Worm (Caenorhabditis elegans) whole organism, L4 larva: ENCODE data around the gene F56C3.9.

Experiments
- F10B5.3 ChIP-seq: sonication (generic microtip); optimal IDR thresholded peaks from 2 replicates; lab custom pipeline; 2016; ENCODE audit warnings: mild to moderate bottlenecking, missing genetic modification characterization, missing compliant biosample characterization
- F37D6.2 ChIP-seq: sonication (generic microtip); optimal IDR thresholded peaks from 2 replicates; lab custom pipeline; 2016; ENCODE audit warnings: mild to moderate bottlenecking, missing genetic modification characterization, missing compliant biosample characterization
- F44E2.7 ChIP-seq: fragments of 200-800 bp; sonication (Bioruptor generic); IDR thresholded peaks from 2 replicates; pipeline ENCODE4 v2.1.2; 2022; ENCODE audit warnings: missing genetic modification characterization, missing compliant biosample characterization
- T26A8.4 ChIP-seq: fragments of 200-800 bp; sonication (Bioruptor generic); IDR thresholded peaks from 2 replicates; pipeline ENCODE4 v1.3.6; 2022; ENCODE audit warnings: missing genetic modification characterization, missing compliant biosample characterization
- Y105C5A.15 ChIP-seq: fragments of 200-800 bp; sonication (Bioruptor generic); IDR thresholded peaks from 2 replicates; pipeline ENCODE4 v1.3.6; 2022; ENCODE audit warnings: missing genetic modification characterization, missing compliant biosample characterization
- Y5F2A.4 ChIP-seq: fragments of 200-800 bp; sonication (Bioruptor generic); optimal IDR thresholded peaks from 2 replicates; lab custom pipeline; 2018; ENCODE audit warnings: mild to moderate bottlenecking, missing genetic modification characterization, missing compliant biosample characterization
- Y75B8A.6 ChIP-seq: fragments of 200-800 bp; sonication (Bioruptor generic); IDR thresholded peaks from 2 replicates; pipeline ENCODE4 v1.3.6; 2022; ENCODE audit warnings: missing genetic modification reagents, missing genetic modification characterization, missing compliant biosample characterization
- ZK337.2 ChIP-seq: fragments of 200-800 bp; sonication (Bioruptor generic); IDR thresholded peaks from 2 replicates; pipeline ENCODE4 v1.3.6; 2022; ENCODE audit warnings: missing genetic modification reagents, missing genetic modification characterization, missing compliant biosample characterization
- ZK546.5 ChIP-seq, 2 experiments: sonication (generic microtip); optimal IDR thresholded peaks; 2 replicates each; lab custom pipeline; 2017; ENCODE audit warnings: missing biosample characterization in 2 of 2, missing genetic modification characterization in 2 of 2
- aha-1 ChIP-seq: fragments of 150-350 bp; peaks from one replicate; lab custom pipeline; 2014; ENCODE audit warnings: missing biosample characterization, missing genetic modification characterization
- ceh-82 ChIP-seq: sonication (generic microtip); optimal IDR thresholded peaks from 2 replicates; lab custom pipeline; 2017; ENCODE audit warnings: missing biosample characterization, missing genetic modification characterization
- daf-16 ChIP-seq, 3 experiments: sonication (generic microtip); optimal IDR thresholded peaks; 2 replicates each; lab custom pipeline; 2016 to 2017; ENCODE audit warnings: missing genetic modification characterization in 3 of 3, missing genetic modification reagents in 3 of 3, mild to moderate bottlenecking in 2 of 3, missing compliant biosample characterization in 2 of 3, missing biosample characterization in 1 of 3, moderate library complexity in 1 of 3
- daf-19 ChIP-seq: fragments of 200-800 bp; sonication (Bioruptor generic); conservative IDR thresholded peaks from 2 replicates; pipeline ENCODE4 v1.3.6; 2022; ENCODE audit warnings: missing genetic modification characterization, missing compliant biosample characterization
- daf-8 ChIP-seq: fragments of 200-800 bp; sonication (Bioruptor generic); IDR thresholded peaks from 2 replicates; pipeline ENCODE4 v1.3.6; 2022; ENCODE audit warnings: missing genetic modification characterization, missing compliant biosample characterization
- dmd-8 ChIP-seq: fragments of 200-800 bp; sonication (Bioruptor generic); IDR thresholded peaks from 2 replicates; pipeline ENCODE4 v1.3.6; 2022; ENCODE audit warnings: missing genetic modification characterization, missing compliant biosample characterization
- egl-27 ChIP-seq: sonication (generic microtip); optimal IDR thresholded peaks from 3 replicates; lab custom pipeline; 2017; ENCODE audit warnings: missing biosample characterization, missing genetic modification reagents, missing genetic modification characterization
- egl-43 ChIP-seq: fragments of 200-800 bp; sonication (Bioruptor generic); IDR thresholded peaks from 2 replicates; pipeline ENCODE4 v1.3.6; 2022; ENCODE audit warnings: missing genetic modification reagents, missing genetic modification characterization, missing compliant biosample characterization
- fos-1 ChIP-seq: fragments of 150-350 bp; optimal IDR thresholded peaks from 2 replicates; lab custom pipeline; 2014; ENCODE audit warnings: missing biosample characterization, missing genetic modification characterization
- hlh-11 ChIP-seq: fragments of 200-800 bp; sonication (Bioruptor generic); optimal IDR thresholded peaks from 2 replicates; lab custom pipeline; 2018; ENCODE audit warnings: mild to moderate bottlenecking, missing genetic modification characterization, missing compliant biosample characterization
- hlh-30 ChIP-seq: sonication (generic microtip); optimal IDR thresholded peaks from 2 replicates; lab custom pipeline; 2017; ENCODE audit warnings: antibody characterized with exemption, mild to moderate bottlenecking, missing genetic modification characterization, missing compliant biosample characterization; ENCODE audit not compliant: insufficient read depth
- hmg-1.1 ChIP-seq: fragments of 200-800 bp; sonication (Bioruptor generic); IDR thresholded peaks from 2 replicates; pipeline ENCODE4 v1.3.6; 2022; ENCODE audit warnings: missing genetic modification reagents, missing genetic modification characterization, missing compliant biosample characterization
- lim-7 ChIP-seq: fragments of 200-800 bp; sonication (Bioruptor generic); IDR thresholded peaks from 2 replicates; pipeline ENCODE4 v1.3.6; 2022; ENCODE audit warnings: missing genetic modification characterization, missing compliant biosample characterization
- lir-3 ChIP-seq: sonication (generic microtip); optimal IDR thresholded peaks from 2 replicates; lab custom pipeline; 2016; ENCODE audit warnings: mild to moderate bottlenecking, missing genetic modification characterization, missing compliant biosample characterization
- madf-5 ChIP-seq, 2 experiments: fragments of 200-800 bp; sonication (Bioruptor generic); IDR thresholded peaks; 2 replicates each; pipeline ENCODE4 v1.3.6; 2022; ENCODE audit warnings: missing compliant biosample characterization in 2 of 2, missing genetic modification characterization in 2 of 2
- madf-9 ChIP-seq: fragments of 200-800 bp; sonication (Bioruptor generic); conservative IDR thresholded peaks from 2 replicates; pipeline ENCODE4 v1.3.6; 2022; ENCODE audit warnings: missing genetic modification reagents, missing genetic modification characterization, missing compliant biosample characterization
- mdl-1 ChIP-seq, 2 experiments: fragments of 150-350 bp in 1 of 2; sonication (generic microtip) in 1 of 2; optimal IDR thresholded peaks; 2 replicates each; lab custom pipeline; 2014 to 2017; ENCODE audit warnings: missing biosample characterization in 2 of 2, missing genetic modification characterization in 2 of 2
- mep-1 ChIP-seq: fragments of 150-350 bp; sonication (generic microtip); optimal IDR thresholded peaks from 3 replicates; lab custom pipeline; 2014; ENCODE audit warnings: missing biosample characterization, missing genetic modification characterization
- mes-2 ChIP-seq: sonication (generic microtip); optimal IDR thresholded peaks from 2 replicates; lab custom pipeline; 2016; ENCODE audit warnings: missing genotype, mild to moderate bottlenecking, missing genetic modification characterization, missing compliant biosample characterization; ENCODE audit not compliant: poor library complexity, severe bottlenecking
- nhr-102 ChIP-seq: sonication (generic microtip); optimal IDR thresholded peaks from 2 replicates; lab custom pipeline; 2016; ENCODE audit warnings: mild to moderate bottlenecking, missing genetic modification characterization, moderate library complexity, missing compliant biosample characterization
- nhr-237 ChIP-seq: sonication (generic microtip); optimal IDR thresholded peaks from 2 replicates; lab custom pipeline; 2017; ENCODE audit warnings: missing biosample characterization, missing genetic modification characterization
- nhr-28 ChIP-seq: fragments of 150-350 bp; optimal IDR thresholded peaks from 2 replicates; lab custom pipeline; 2014; ENCODE audit warnings: missing biosample characterization, missing genetic modification characterization
- nhr-41 ChIP-seq: fragments of 200-800 bp; sonication (Bioruptor generic); IDR thresholded peaks from 2 replicates; pipeline ENCODE4 v1.3.6; 2022; ENCODE audit warnings: missing genetic modification reagents, missing genetic modification characterization, missing compliant biosample characterization
- nhr-42 ChIP-seq: fragments of 200-800 bp; sonication (Bioruptor generic); IDR thresholded peaks from 2 replicates; pipeline ENCODE4 v1.3.6; 2022; ENCODE audit warnings: missing genetic modification characterization, missing compliant biosample characterization
- nhr-48 ChIP-seq: sonication (generic microtip); optimal IDR thresholded peaks from 2 replicates; lab custom pipeline; 2016; ENCODE audit warnings: mild to moderate bottlenecking, missing genetic modification characterization, missing compliant biosample characterization
- nhr-76 ChIP-seq: fragments of 150-350 bp; optimal IDR thresholded peaks from 2 replicates; lab custom pipeline; 2014; ENCODE audit warnings: missing biosample characterization, missing genetic modification characterization
- php-3 ChIP-seq: fragments of 200-800 bp; sonication (Bioruptor generic); IDR thresholded peaks from 2 replicates; pipeline ENCODE4 v1.3.6; 2022; ENCODE audit warnings: missing genetic modification reagents, missing genetic modification characterization, missing compliant biosample characterization
- rbr-2 ChIP-seq: sonication (generic microtip); optimal IDR thresholded peaks from 2 replicates; lab custom pipeline; 2016; ENCODE audit warnings: missing genotype, missing genetic modification characterization, missing compliant biosample characterization
- set-16 ChIP-seq: fragments of 200-800 bp; sonication (Bioruptor generic); IDR thresholded peaks from 2 replicates; pipeline ENCODE4 v1.3.6; 2022; ENCODE audit warnings: missing genetic modification reagents, missing genetic modification characterization, missing compliant biosample characterization
- spr-1 ChIP-seq: sonication (generic microtip); optimal IDR thresholded peaks from 2 replicates; lab custom pipeline; 2016; ENCODE audit warnings: mild to moderate bottlenecking, missing genetic modification characterization, missing compliant biosample characterization
- tag-97 ChIP-seq: fragments of 200-800 bp; sonication (Bioruptor generic); IDR thresholded peaks from 2 replicates; pipeline ENCODE4 v1.3.6; 2022; ENCODE audit warnings: missing genetic modification characterization, missing compliant biosample characterization
- vab-7 ChIP-seq: fragments of 200-800 bp; sonication (Bioruptor generic); IDR thresholded peaks from 2 replicates; pipeline ENCODE4 v1.3.6; 2022; ENCODE audit warnings: missing genetic modification reagents, missing genetic modification characterization, missing compliant biosample characterization
- zfp-2 ChIP-seq: sonication (generic microtip); optimal IDR thresholded peaks from 2 replicates; lab custom pipeline; 2016; ENCODE audit warnings: mild to moderate bottlenecking, missing genetic modification characterization, missing compliant biosample characterization
- ztf-11 ChIP-seq: fragments of 150-350 bp; optimal IDR thresholded peaks from 2 replicates; lab custom pipeline; 2014; ENCODE audit warnings: missing biosample characterization, missing genetic modification characterization

F56C3.9 gene

DNA sequence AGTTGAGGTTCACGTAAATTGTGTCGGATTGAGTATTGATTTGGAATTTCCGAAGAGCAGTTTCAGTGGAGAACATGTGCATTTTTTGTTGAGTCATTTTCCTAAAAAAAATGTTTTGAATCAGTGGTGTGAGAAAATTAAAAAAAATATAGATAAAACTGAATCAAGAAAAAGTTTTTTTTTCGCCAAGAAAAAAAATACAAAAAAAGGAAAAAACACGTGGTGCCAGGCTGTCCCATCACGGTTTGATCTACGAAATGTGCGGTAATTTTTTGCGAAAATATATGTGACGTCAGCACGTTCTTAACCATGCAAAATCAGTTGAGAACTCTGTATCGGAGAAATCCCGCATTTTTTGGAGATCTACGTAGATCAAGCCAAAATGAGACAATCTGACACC, at the start of gene F56C3.9:
F56C3.9 (minus strand) TSS at position 101 of the 400 bp plus-strand sequence.
- no peak for TF ChIP-seq hlh-11
- no peak for TF ChIP-seq ztf-11 (tag; lab: Kevin White, UChicago)
- TF ChIP-seq madf-5 (GFP tag; IDR thresholded peaks at IDR 0.05; lab: Robert Waterston, UW): no peak
- no peak for TF ChIP-seq T26A8.4 (GFP tag; lab: Robert Waterston, UW)
- TF ChIP-seq spr-1 (tag; lab: Kevin White, UChicago): no peak
- TF ChIP-seq hmg-1.1 (GFP tag; lab: Robert Waterston, UW): no peak
- no peak for TF ChIP-seq nhr-237 (tag; lab: Kevin White, UChicago)
- no peak for TF ChIP-seq ZK337.2
- TF ChIP-seq F10B5.3: no peak
- TF ChIP-seq, all 104 proteins: peak for 0

DNA sequence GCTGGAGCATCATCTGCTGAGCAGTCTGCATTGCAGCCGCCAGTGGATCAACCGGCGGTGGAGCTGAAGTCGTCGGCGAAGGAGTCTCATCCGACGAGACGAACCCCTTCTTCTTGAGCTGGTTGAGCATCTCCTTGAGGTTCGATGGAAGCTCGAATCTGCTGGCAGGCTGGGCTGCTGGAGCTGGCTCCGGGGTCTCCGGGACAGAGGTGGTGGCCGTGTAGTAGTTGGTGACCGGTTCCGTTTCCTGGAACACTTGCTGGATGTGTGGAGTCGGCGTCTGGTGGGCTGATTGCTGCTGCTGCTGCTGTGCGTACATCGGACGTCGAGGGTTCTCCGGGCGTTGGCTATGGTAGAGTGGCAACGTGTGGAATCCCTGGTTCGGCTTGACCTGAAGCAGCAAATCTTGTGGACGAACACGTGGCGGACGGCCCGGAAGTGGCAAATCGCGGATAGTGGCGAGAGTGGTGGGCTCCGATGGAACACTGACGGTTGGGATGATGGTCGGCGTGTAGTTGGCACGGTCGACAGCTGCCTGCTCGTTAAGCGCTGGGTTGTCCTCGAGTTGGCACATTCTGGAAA, 47.9 kb upstream of the F56C3.9 start:
- TF ChIP-seq aha-1 (tag; lab: Kevin White, UChicago) (peak; percentile 15), set-16 (GFP tag; lab: Robert Waterston, UW) (peak; percentile 93), nhr-48 (tag; lab: Kevin White, UChicago) (no peak), ceh-82 (tag; lab: Kevin White, UChicago) (no peak), nhr-42 (GFP tag; lab: Robert Waterston, UW) (no peak), nhr-102 (tag; lab: Kevin White, UChicago) (no peak)

DNA sequence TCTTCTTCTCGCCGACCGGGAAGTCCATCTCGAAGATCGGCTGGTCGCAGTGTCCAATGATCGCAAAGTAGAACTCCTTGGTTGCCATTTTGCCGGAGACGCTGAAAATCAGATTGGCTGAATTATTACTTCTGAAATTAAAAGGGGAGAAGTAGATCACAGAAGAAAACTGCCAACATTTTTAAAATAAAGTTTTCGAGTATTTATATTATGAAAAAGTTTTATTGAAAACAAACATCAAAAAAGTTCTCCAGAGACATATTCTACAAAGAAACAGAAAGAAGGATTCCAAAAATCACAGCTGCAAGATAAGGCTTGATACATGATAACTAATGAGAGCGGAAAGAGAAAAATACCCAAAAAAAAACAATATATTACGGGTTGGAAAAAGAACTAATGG, 46.4 kb upstream of the F56C3.9 start, which contains the start of gene sedl-1:
sedl-1 (minus strand) TSS at position 101 of the 400 bp plus-strand sequence.
- TF ChIP-seq aha-1 (tag; lab: Kevin White, UChicago): peak; percentile 24
- TF ChIP-seq nhr-28 (tag; lab: Kevin White, UChicago): no peak
- TF ChIP-seq Y105C5A.15: no peak
- TF ChIP-seq daf-8: no peak
- no peak for TF ChIP-seq tag-97 (GFP tag; lab: Robert Waterston, UW)
- TF ChIP-seq, all 104 proteins: peak for 1

DNA sequence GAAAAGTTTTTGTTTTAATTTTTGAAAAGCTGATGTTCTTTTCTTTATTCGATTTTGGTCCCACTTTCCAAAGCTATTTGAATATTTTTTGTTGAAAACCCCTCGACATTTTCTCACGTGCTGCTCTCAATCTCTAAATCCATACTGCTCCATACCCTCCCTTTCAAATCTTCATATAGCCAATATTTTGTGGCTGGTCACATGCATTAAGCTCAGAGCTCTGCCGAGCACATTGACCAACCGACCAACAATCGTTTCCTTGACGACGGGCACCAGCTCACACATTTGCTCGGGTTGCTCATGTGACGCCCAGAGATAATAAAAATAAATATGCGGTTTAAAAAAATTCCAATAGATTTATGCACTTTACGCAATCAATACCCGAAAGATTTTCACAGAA, 45.1 kb upstream of the F56C3.9 start:
- TF ChIP-seq zfp-2: no peak
- TF ChIP-seq daf-16 (GFP tag; optimal IDR thresholded peaks at IDR 0.05; lab: Kevin White, UChicago): no peak
- no peak for TF ChIP-seq daf-16 (tag; optimal IDR thresholded peaks at IDR 0.05; lab: Kevin White, UChicago)
- TF ChIP-seq lim-7: no peak
- TF ChIP-seq egl-43 (GFP tag; lab: Robert Waterston, UW): no peak
- TF ChIP-seq F37D6.2 (tag; lab: Kevin White, UChicago): peak; percentile 69
- TF ChIP-seq ZK546.5 (tag; optimal IDR thresholded peaks at IDR 0.05; lab: Kevin White, UChicago): no peak
- TF ChIP-seq nhr-41 (GFP tag; lab: Robert Waterston, UW): no peak
- TF ChIP-seq mdl-1 (tag; optimal IDR thresholded peaks at IDR 0.05; lab: Kevin White, UChicago): peak in 1 of 2 experiments; percentile 53
- TF ChIP-seq aha-1 (tag; lab: Kevin White, UChicago): no peak
- no peak for TF ChIP-seq php-3 (GFP tag; lab: Robert Waterston, UW)
- no peak for TF ChIP-seq madf-9 (GFP tag; lab: Robert Waterston, UW)
- peak; percentile 28 for TF ChIP-seq mep-1 (tag; lab: Kevin White, UChicago)
- TF ChIP-seq fos-1 (tag; lab: Kevin White, UChicago): no peak
- no peak for TF ChIP-seq ceh-82 (tag; lab: Kevin White, UChicago)
- TF ChIP-seq Y105C5A.15: 0 out of 2 replicates have a peak, but pooled peaks have one; percentile 22
- peak; percentile 52 for TF ChIP-seq hlh-30 (tag; lab: Kevin White, UChicago)
- TF ChIP-seq lir-3 (tag; lab: Kevin White, UChicago): no peak
- TF ChIP-seq F44E2.7 (GFP tag; lab: Robert Waterston, UW): no peak
- TF ChIP-seq Y5F2A.4 (GFP tag; lab: Kevin White, UChicago): no peak
- no peak for TF ChIP-seq daf-19 (GFP tag; lab: Robert Waterston, UW)
- no peak for TF ChIP-seq egl-27 (tag; lab: Kevin White, UChicago)
- no peak for TF ChIP-seq dmd-8 (GFP tag; lab: Robert Waterston, UW)
- TF ChIP-seq ztf-11 (tag; lab: Kevin White, UChicago): no peak
- TF ChIP-seq madf-5 (GFP tag; IDR thresholded peaks at IDR 0.05; lab: Robert Waterston, UW): no peak
- peak; percentile 30 for TF ChIP-seq rbr-2 (tag; lab: Kevin White, UChicago)
- TF ChIP-seq mes-2 (tag; lab: Kevin White, UChicago): peak; percentile 32
- TF ChIP-seq nhr-76 (tag; lab: Kevin White, UChicago): no peak
- no peak for TF ChIP-seq Y75B8A.6 (GFP tag; lab: Robert Waterston, UW)
- 0 out of 2 replicates have a peak, but pooled peaks have one; percentile 25 for TF ChIP-seq hmg-1.1 (GFP tag; lab: Robert Waterston, UW)
- 0 out of 2 replicates have a peak, but pooled peaks have one; percentile 33 for TF ChIP-seq vab-7 (GFP tag; lab: Robert Waterston, UW)
- no peak for TF ChIP-seq T26A8.4 (GFP tag; lab: Robert Waterston, UW)
